Comparison of ENCODE assay signal across 7 worm cellular contexts in genomic region chrIII:7281179-7281578, ce11.
TF ChIP-seq lines count a peak whose summit lies in the region.

B0361.3 (plus strand) TSS chrIII:7281462.

TF ChIP-seq in whole organism, L1 larva, 84 proteins besides CTCF, POLR2A, EP300 and RAD21:
- TF ChIP-seq lsy-2 (tag; optimal IDR thresholded peaks at IDR 0.05; lab: Kevin White, UChicago): peak in 1 of 2 experiments; percentile 77
- peak in 1 of 2 experiments; percentile 46 for TF ChIP-seq lin-35 (GFP tag; optimal IDR thresholded peaks at IDR 0.05; lab: Kevin White, UChicago)
- TF ChIP-seq fos-1 (tag; optimal IDR thresholded peaks at IDR 0.05; lab: Kevin White, UChicago): no peak
- TF ChIP-seq efl-1 (optimal IDR thresholded peaks at IDR 0.05; lab: Kevin White, UChicago): peak in 1 of 2 experiments; percentile 29
- TF ChIP-seq efl-1 (GFP tag; optimal IDR thresholded peaks at IDR 0.05 in 1 of 2; lab: Kevin White, UChicago): no peak
- peak; percentile 5 for TF ChIP-seq blmp-1 (tag; optimal IDR thresholded peaks at IDR 0.05; lab: Kevin White, UChicago)
- TF ChIP-seq dpl-1 (GFP tag; optimal IDR thresholded peaks at IDR 0.05; lab: Kevin White, UChicago): peak in 1 of 3 experiments; percentile 26
- no peak for TF ChIP-seq dsc-1 (tag; optimal IDR thresholded peaks at IDR 0.05; lab: Kevin White, UChicago)

TF ChIP-seq in whole organism, L2 larva, 48 proteins besides CTCF, POLR2A, EP300 and RAD21 (continues in another document):
- TF ChIP-seq unc-62 (GFP tag; optimal IDR thresholded peaks at IDR 0.05; lab: Kevin White, UChicago) (no peak), F13H6.1 (tag; optimal IDR thresholded peaks at IDR 0.05; lab: Kevin White, UChicago) (no peak), ztf-1 (GFP tag; conservative IDR thresholded peaks at IDR 0.05; lab: Robert Waterston, UW) (no peak), alr-1 (tag; optimal IDR thresholded peaks at IDR 0.05; lab: Kevin White, UChicago) (no peak), C34F6.9 (tag; optimal IDR thresholded peaks at IDR 0.05; lab: Kevin White, UChicago) (no peak), sma-9 (GFP tag; optimal IDR thresholded peaks at IDR 0.05; lab: Kevin White, UChicago) (no peak), sma-9 (tag; optimal IDR thresholded peaks at IDR 0.05; lab: Kevin White, UChicago) (no peak), lin-11 (tag; optimal IDR thresholded peaks at IDR 0.05; lab: Kevin White, UChicago) (no peak), lsy-2 (tag; optimal IDR thresholded peaks at IDR 0.05; lab: Kevin White, UChicago) (peak in 1 of 2 experiments; percentile 68), lin-13 (GFP tag; optimal IDR thresholded peaks at IDR 0.05; lab: Kevin White, UChicago) (no peak), egl-27 (tag; optimal IDR thresholded peaks at IDR 0.05; lab: Kevin White, UChicago) (no peak), crh-2 (tag; optimal IDR thresholded peaks at IDR 0.05; lab: Kevin White, UChicago) (peak; percentile 51), nhr-10 (tag; optimal IDR thresholded peaks at IDR 0.05; lab: Kevin White, UChicago) (no peak), ceh-82 (tag; optimal IDR thresholded peaks at IDR 0.05; lab: Kevin White, UChicago) (no peak), unc-55 (GFP tag; optimal IDR thresholded peaks at IDR 0.05; lab: Kevin White, UChicago) (peak; percentile 4)

TF ChIP-seq in whole organism, L3 larva, 47 proteins besides CTCF, POLR2A, EP300 and RAD21 (continues in another document):
- TF ChIP-seq hmg-11 (tag; optimal IDR thresholded peaks at IDR 0.05; lab: Kevin White, UChicago) (no peak), ama-1 (optimal IDR thresholded peaks at IDR 0.05; lab: Kevin White, UChicago) (no peak), ceh-82 (tag; optimal IDR thresholded peaks at IDR 0.05; lab: Kevin White, UChicago) (no peak), elt-2 (tag; optimal IDR thresholded peaks at IDR 0.05; lab: Kevin White, UChicago) (no peak), nhr-28 (tag; optimal IDR thresholded peaks at IDR 0.05; lab: Kevin White, UChicago) (no peak), nhr-76 (tag; optimal IDR thresholded peaks at IDR 0.05; lab: Kevin White, UChicago) (no peak), mdl-1 (tag; optimal IDR thresholded peaks at IDR 0.05; lab: Kevin White, UChicago) (no peak), elt-1 (tag; optimal IDR thresholded peaks at IDR 0.05; lab: Kevin White, UChicago) (no peak), ZK546.5 (tag; optimal IDR thresholded peaks at IDR 0.05; lab: Kevin White, UChicago) (no peak), nhr-67 (tag; optimal IDR thresholded peaks at IDR 0.05; lab: Kevin White, UChicago) (no peak), pha-4 (tag; optimal IDR thresholded peaks at IDR 0.05; lab: Kevin White, UChicago) (peak; percentile 31), fos-1 (tag; optimal IDR thresholded peaks at IDR 0.05; lab: Kevin White, UChicago) (no peak), nhr-77 (tag; optimal IDR thresholded peaks at IDR 0.05; lab: Kevin White, UChicago) (no peak), unc-62 (GFP tag; optimal IDR thresholded peaks at IDR 0.05; lab: Kevin White, UChicago) (no peak), ztf-11 (tag; optimal IDR thresholded peaks at IDR 0.05; lab: Kevin White, UChicago) (no peak)

TF ChIP-seq in whole organism, L4 larva, 104 proteins besides CTCF, POLR2A, EP300 and RAD21:
- TF ChIP-seq T20F7.1 (GFP tag; optimal IDR thresholded peaks at IDR 0.05; lab: Kevin White, UChicago) (peak; percentile 80), nhr-11 (tag; optimal IDR thresholded peaks at IDR 0.05; lab: Kevin White, UChicago) (no peak), lsy-2 (tag; optimal IDR thresholded peaks at IDR 0.05; lab: Kevin White, UChicago) (peak in 1 of 2 experiments; percentile 62), ceh-62 (tag; optimal IDR thresholded peaks at IDR 0.05; lab: Kevin White, UChicago) (no peak), F37D6.2 (tag; optimal IDR thresholded peaks at IDR 0.05; lab: Kevin White, UChicago) (no peak)

TF ChIP-seq in whole organism, late embryonic, 69 proteins besides CTCF, POLR2A, EP300 and RAD21:
- TF ChIP-seq pqm-1 (tag; optimal IDR thresholded peaks at IDR 0.05; lab: Kevin White, UChicago) (no peak), rnt-1 (tag; optimal IDR thresholded peaks at IDR 0.05; lab: Kevin White, UChicago) (no peak), unc-55 (GFP tag; optimal IDR thresholded peaks at IDR 0.05; lab: Kevin White, UChicago) (no peak), unc-42 (tag; optimal IDR thresholded peaks at IDR 0.05; lab: Kevin White, UChicago) (peak; percentile 2), odd-2 (tag; optimal IDR thresholded peaks at IDR 0.05; lab: Kevin White, UChicago) (no peak), F13H6.1 (tag; optimal IDR thresholded peaks at IDR 0.05; lab: Kevin White, UChicago) (no peak)

TF ChIP-seq in whole organism, mixed stage, embryonic, 35 proteins besides CTCF, POLR2A, EP300 and RAD21:
- TF ChIP-seq ces-1 (GFP tag; optimal IDR thresholded peaks at IDR 0.05; lab: Kevin White, UChicago): peak; percentile 50
- no peak for TF ChIP-seq unc-120 (tag; optimal IDR thresholded peaks at IDR 0.05; lab: Kevin White, UChicago; ENCODE audit: poor library complexity, severe bottlenecking)
- peak; percentile 45 for TF ChIP-seq lsy-2 (tag; optimal IDR thresholded peaks at IDR 0.05; lab: Kevin White, UChicago)

TF ChIP-seq in whole organism, young adult, 124 proteins besides CTCF, POLR2A, EP300 and RAD21:
- TF ChIP-seq attf-3 (GFP tag; conservative IDR thresholded peaks at IDR 0.05; lab: Robert Waterston, UW) (peak; percentile 66; the same call in 1 of the 2 replicates), snpc-4 (GFP tag; optimal IDR thresholded peaks at IDR 0.05; lab: Kevin White, UChicago) (no peak), snpc-4 (tag; optimal IDR thresholded peaks at IDR 0.05; lab: Kevin White, UChicago) (peak in 1 of 4 experiments; percentile 55), lin-54 (GFP tag; optimal IDR thresholded peaks at IDR 0.05; lab: Kevin White, UChicago) (no peak)
